Fruit fly (Drosophila melanogaster) whole organism, embryonic: ENCODE data around the gene Gale.

Experiments
- Ada2b ChIP-seq: fragments of 200-800 bp; sonication (Bioruptor generic); IDR thresholded peaks from 2 replicates; pipeline ENCODE4 v1.3.6; 2022; ENCODE audit warnings: missing biosample characterization, missing genetic modification characterization
- Atf-2 ChIP-seq: fragments of 200-800 bp; sonication (Bioruptor generic); optimal IDR thresholded peaks from 2 replicates; lab custom pipeline; 2016; ENCODE audit warnings: missing biosample characterization, missing genetic modification characterization
- Bdp1 ChIP-seq: fragments of 200-800 bp; sonication (Bioruptor generic); optimal IDR thresholded peaks from 3 replicates; lab custom pipeline; 2016; ENCODE audit warnings: missing biosample characterization, missing genetic modification characterization
- CG1024 ChIP-seq: fragments of 200-800 bp; sonication (Bioruptor generic); IDR thresholded peaks from 2 replicates; pipeline ENCODE4 v1.3.6; 2022; ENCODE audit warnings: missing biosample characterization, missing genetic modification characterization
- CG10565 ChIP-seq: fragments of 200-800 bp; sonication (Bioruptor generic); optimal IDR thresholded peaks from 3 replicates; lab custom pipeline; 2016; ENCODE audit warnings: missing biosample characterization, mild to moderate bottlenecking, missing genetic modification characterization
- CG11695 ChIP-seq: fragments of 200-800 bp; sonication (Bioruptor generic); IDR thresholded peaks from 3 replicates; pipeline ENCODE4 v1.3.6; 2022; ENCODE audit warnings: missing biosample characterization, missing genetic modification characterization
- CG12219 ChIP-seq: fragments of 200-800 bp; sonication (Bioruptor generic); optimal IDR thresholded peaks from 3 replicates; lab custom pipeline; 2018; ENCODE audit warnings: missing biosample characterization, mild to moderate bottlenecking, missing genetic modification characterization
- CG12299 ChIP-seq: fragments of 200-800 bp; sonication (Bioruptor generic); optimal IDR thresholded peaks from 2 replicates; lab custom pipeline; 2018; ENCODE audit warnings: missing biosample characterization, mild to moderate bottlenecking, missing genetic modification characterization
- CG13296 ChIP-seq: fragments of 200-800 bp; sonication (Bioruptor generic); optimal IDR thresholded peaks from 3 replicates; lab custom pipeline; 2018; ENCODE audit warnings: missing biosample characterization, mild to moderate bottlenecking, missing genetic modification characterization
- CG15011 ChIP-seq: fragments of 200-800 bp; sonication (Bioruptor generic); optimal IDR thresholded peaks from 3 replicates; lab custom pipeline; 2018; ENCODE audit warnings: missing biosample characterization, mild to moderate bottlenecking, missing genetic modification characterization
- CG17802 ChIP-seq: fragments of 200-800 bp; sonication (Bioruptor generic); optimal IDR thresholded peaks from 2 replicates; lab custom pipeline; 2018; ENCODE audit warnings: missing biosample characterization, mild to moderate bottlenecking, missing genetic modification characterization, moderate library complexity
- CG1832 ChIP-seq: fragments of 200-800 bp; sonication (Bioruptor generic); optimal IDR thresholded peaks from 2 replicates; lab custom pipeline; 2017; ENCODE audit warnings: missing biosample characterization, mild to moderate bottlenecking, missing genetic modification characterization, inconsistent platforms
- CG2116 ChIP-seq: fragments of 200-800 bp; sonication (Bioruptor generic); optimal IDR thresholded peaks from 3 replicates; lab custom pipeline; 2018; ENCODE audit warnings: missing biosample characterization, mild to moderate bottlenecking, missing genetic modification characterization
- CG30020 ChIP-seq: fragments of 200-800 bp; optimal IDR thresholded peaks from 2 replicates; lab custom pipeline; 2019; ENCODE audit warnings: missing biosample characterization, mild to moderate bottlenecking, missing genetic modification characterization, moderate library complexity
- CG4282 ChIP-seq: fragments of 200-800 bp; sonication (Bioruptor generic); optimal IDR thresholded peaks from 2 replicates; lab custom pipeline; 2016; ENCODE audit warnings: missing biosample characterization, missing genetic modification characterization
- CG4617 ChIP-seq: fragments of 200-800 bp; sonication (Bioruptor generic); optimal IDR thresholded peaks from 3 replicates; lab custom pipeline; 2016; ENCODE audit warnings: missing biosample characterization, missing genetic modification characterization, borderline replicate concordance
- CG7357 ChIP-seq: fragments of 200-800 bp; sonication (Bioruptor generic); IDR thresholded peaks from 3 replicates; pipeline ENCODE4 v1.3.6; 2022; ENCODE audit warnings: missing biosample characterization, missing genetic modification characterization
- CG7928 ChIP-seq: fragments of 200-800 bp; sonication (Bioruptor generic); optimal IDR thresholded peaks from 2 replicates; lab custom pipeline; 2017; ENCODE audit warnings: missing biosample characterization, mild to moderate bottlenecking, missing genetic modification characterization
- CG8924 ChIP-seq: fragments of 200-800 bp; optimal IDR thresholded peaks from 3 replicates; lab custom pipeline; 2019; ENCODE audit warnings: missing biosample characterization, mild to moderate bottlenecking, missing genetic modification characterization, moderate library complexity
- CTCF ChIP-seq: fragments of 200-800 bp; sonication (Bioruptor generic); optimal IDR thresholded peaks from 2 replicates; lab custom pipeline; 2017; ENCODE audit warnings: missing biosample characterization, mild to moderate bottlenecking, missing genetic modification characterization, moderate library complexity
- D19A ChIP-seq: fragments of 200-800 bp; optimal IDR thresholded peaks from 3 replicates; lab custom pipeline; 2019; ENCODE audit warnings: missing biosample characterization, mild to moderate bottlenecking, missing genetic modification characterization, moderate library complexity
- HLH3B ChIP-seq: fragments of 200-800 bp; sonication (Bioruptor generic); IDR thresholded peaks from 2 replicates; pipeline ENCODE4 v1.3.6; 2022; ENCODE audit warnings: missing biosample characterization, missing genetic modification characterization
- Hey ChIP-seq: fragments of 200-800 bp; sonication (Bioruptor generic); optimal IDR thresholded peaks from 3 replicates; lab custom pipeline; 2018; ENCODE audit warnings: missing biosample characterization, mild to moderate bottlenecking, missing genetic modification characterization
- Hr51 ChIP-seq, 2 experiments: fragments of 200-800 bp; sonication (Bioruptor generic); optimal IDR thresholded peaks; 2 replicates in 1 of 2; 3 replicates in 1 of 2; lab custom pipeline; 2016 to 2018; ENCODE audit warnings: missing biosample characterization in 2 of 2, missing genetic modification characterization in 2 of 2, mild to moderate bottlenecking in 1 of 2, moderate library complexity in 1 of 2
- Lim3 ChIP-seq: fragments of 200-800 bp; sonication (Bioruptor generic); IDR thresholded peaks from 2 replicates; pipeline ENCODE4 v1.3.6; 2022; ENCODE audit warnings: missing biosample characterization, missing genetic modification characterization
- Meics ChIP-seq: fragments of 200-800 bp; sonication (Bioruptor generic); optimal IDR thresholded peaks from 2 replicates; lab custom pipeline; 2017; ENCODE audit warnings: missing biosample characterization, mild to moderate bottlenecking, missing genetic modification characterization
- NC2α ChIP-seq: fragments of 200-800 bp; sonication (Bioruptor generic); optimal IDR thresholded peaks from 2 replicates; lab custom pipeline; 2016; ENCODE audit warnings: missing biosample characterization, missing genetic modification characterization
- Nf-YC ChIP-seq: fragments of 200-800 bp; optimal IDR thresholded peaks from 3 replicates; lab custom pipeline; 2019; ENCODE audit warnings: missing biosample characterization, mild to moderate bottlenecking, missing genetic modification characterization, moderate library complexity
- Opbp ChIP-seq: fragments of 200-800 bp; sonication (Bioruptor generic); IDR thresholded peaks from 3 replicates; pipeline ENCODE4 v1.3.6; 2022; ENCODE audit warnings: missing biosample characterization, missing genetic modification characterization; ENCODE audit not compliant: partially characterized antibody
- Spps ChIP-seq: fragments of 200-800 bp; sonication (Bioruptor generic); optimal IDR thresholded peaks from 2 replicates; lab custom pipeline; 2018; ENCODE audit warnings: missing biosample characterization, mild to moderate bottlenecking, missing genetic modification characterization
- TFAM ChIP-seq: fragments of 200-800 bp; sonication (Bioruptor generic); optimal IDR thresholded peaks from 2 replicates; lab custom pipeline; 2017; ENCODE audit warnings: missing biosample characterization, missing genetic modification characterization, inconsistent platforms
- disco-r ChIP-seq: fragments of 200-800 bp; sonication (Bioruptor generic); optimal IDR thresholded peaks from 2 replicates; lab custom pipeline; 2016; ENCODE audit warnings: missing biosample characterization, missing genetic modification characterization
- en ChIP-seq: fragments of 200-800 bp; sonication (Bioruptor generic); optimal IDR thresholded peaks from 2 replicates; lab custom pipeline; 2016; ENCODE audit warnings: missing biosample characterization, missing genetic modification characterization
- fd3F ChIP-seq: fragments of 200-800 bp; sonication (Bioruptor generic); optimal IDR thresholded peaks from 2 replicates; lab custom pipeline; 2018; ENCODE audit warnings: missing biosample characterization, mild to moderate bottlenecking, missing genetic modification characterization, moderate library complexity
- fru ChIP-seq: fragments of >200 bp; optimal IDR thresholded peaks from 2 replicates; lab custom pipeline; 2017
- grau ChIP-seq: fragments of 200-800 bp; optimal IDR thresholded peaks from 3 replicates; lab custom pipeline; 2019; ENCODE audit warnings: missing biosample characterization, mild to moderate bottlenecking, missing genetic modification characterization, moderate library complexity
- gt ChIP-seq: fragments of 200-800 bp; sonication (Bioruptor generic); IDR thresholded peaks from 2 replicates; pipeline ENCODE4 v1.3.6; 2022; ENCODE audit warnings: missing biosample characterization, missing genetic modification characterization
- jumu ChIP-seq: fragments of 200-800 bp; sonication (Bioruptor generic); optimal IDR thresholded peaks from 3 replicates; lab custom pipeline; 2016; ENCODE audit warnings: missing biosample characterization, missing genetic modification characterization
- lbe ChIP-seq: fragments of 200-800 bp; sonication (Bioruptor generic); optimal IDR thresholded peaks from 2 replicates; lab custom pipeline; 2016; ENCODE audit warnings: missing biosample characterization, mild to moderate bottlenecking, missing genetic modification characterization
- p53 ChIP-seq: fragments of 200-800 bp; sonication (Bioruptor generic); optimal IDR thresholded peaks from 2 replicates; lab custom pipeline; 2016; ENCODE audit warnings: missing biosample characterization, missing genetic modification characterization
- rib ChIP-seq: fragments of 200-800 bp; sonication (Bioruptor generic); IDR thresholded peaks from 2 replicates; pipeline ENCODE4 v1.3.6; 2022; ENCODE audit warnings: missing biosample characterization, missing genetic modification characterization
- slp2 ChIP-seq: fragments of 200-800 bp; sonication (Bioruptor generic); optimal IDR thresholded peaks from 2 replicates; lab custom pipeline; 2016; ENCODE audit warnings: missing biosample characterization, missing genetic modification characterization
- sob ChIP-seq: fragments of 200-800 bp; sonication (Bioruptor generic); IDR thresholded peaks from 2 replicates; pipeline ENCODE4 v1.3.6; 2022; ENCODE audit warnings: missing biosample characterization, missing genetic modification characterization
- sug ChIP-seq: fragments of 200-800 bp; optimal IDR thresholded peaks from 2 replicates; lab custom pipeline; 2019; ENCODE audit warnings: missing biosample characterization, mild to moderate bottlenecking, missing genetic modification characterization, moderate library complexity
- tna ChIP-seq: fragments of 200-800 bp; sonication (Bioruptor generic); IDR thresholded peaks from 2 replicates; pipeline ENCODE4 v1.3.6; 2022; ENCODE audit warnings: missing biosample characterization, missing genetic modification characterization; ENCODE audit not compliant: partially characterized antibody
- ttk ChIP-seq: fragments of 200-800 bp; sonication (Bioruptor generic); IDR thresholded peaks from 2 replicates; pipeline ENCODE4 v2.1.2; 2022; ENCODE audit warnings: missing biosample characterization, missing genetic modification characterization
- tup ChIP-seq: fragments of 200-800 bp; sonication (Bioruptor generic); optimal IDR thresholded peaks from 2 replicates; lab custom pipeline; 2016; ENCODE audit warnings: missing biosample characterization, mild to moderate bottlenecking, missing genetic modification characterization, moderate library complexity
- usp ChIP-seq: fragments of >200 bp; optimal IDR thresholded peaks from 2 replicates; lab custom pipeline; 2017; ENCODE audit warnings: missing biosample characterization, missing genetic modification characterization
- z ChIP-seq: fragments of 200-800 bp; sonication (Bioruptor generic); IDR thresholded peaks from 3 replicates; pipeline ENCODE4 v1.3.6; 2022; ENCODE audit warnings: missing biosample characterization, missing genetic modification characterization
- zen2 ChIP-seq: fragments of 200-800 bp; sonication (Bioruptor generic); IDR thresholded peaks from 3 replicates; pipeline ENCODE4 v1.3.6; 2022; ENCODE audit warnings: missing biosample characterization, missing genetic modification characterization; ENCODE audit not compliant: partially characterized antibody

Gale gene

DNA sequence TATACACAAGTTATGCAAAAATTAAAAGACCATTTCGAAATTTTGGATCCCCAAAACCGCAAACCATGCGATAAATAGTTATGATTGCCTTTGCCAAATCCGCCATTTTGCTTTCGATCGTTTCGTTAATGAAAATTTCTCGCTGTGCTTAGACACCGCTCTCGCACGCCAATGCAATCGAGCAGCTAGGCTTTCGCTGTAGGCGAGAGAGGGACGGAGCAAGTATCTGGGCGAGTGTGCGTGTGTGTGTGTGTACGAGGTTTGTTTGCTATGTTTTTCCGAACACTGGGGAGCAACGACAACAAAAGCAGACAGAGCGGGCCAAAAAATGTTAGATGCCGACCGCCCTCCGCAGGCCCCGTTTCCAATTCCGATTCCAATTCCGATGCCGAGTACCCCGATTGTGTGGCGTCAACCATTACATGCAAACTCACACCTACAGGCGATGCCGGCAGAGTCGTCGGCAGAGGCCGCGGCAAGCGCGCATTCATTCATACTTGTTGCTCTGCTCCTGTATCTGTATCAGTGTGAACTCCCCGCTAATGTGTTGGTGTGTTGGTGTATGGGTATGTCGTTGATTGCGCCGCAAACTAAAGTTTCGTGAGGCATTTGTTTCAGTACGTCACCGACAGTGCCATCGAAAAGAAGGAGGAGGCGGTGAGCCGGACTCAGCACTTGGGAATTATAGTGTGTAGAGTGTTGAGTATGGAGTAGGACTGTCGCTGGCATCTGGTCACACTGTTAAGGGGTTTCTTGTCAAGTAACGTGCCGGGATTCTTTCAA is 20.3 kb upstream of the Gale start (continued):
- no peak for TF ChIP-seq CG4617
- TF ChIP-seq rib (GFP tag; lab: Robert Waterston, UW): peak; percentile 82; the same call in 1 of the 2 replicates
- TF ChIP-seq Bdp1 (GFP tag; lab: Kevin White, UChicago): peak; percentile 31
- peak; percentile 39; the same call in 1 of the 2 replicates for TF ChIP-seq ttk (GFP tag; lab: Robert Waterston, UW)
- no peak for TF ChIP-seq CTCF (GFP tag; lab: Kevin White, UChicago)
- TF ChIP-seq CG1024 (GFP tag; lab: Robert Waterston, UW): no peak
- TF ChIP-seq Opbp: peak; percentile 14; the same call in 1 of the 3 replicates
- TF ChIP-seq CG7357 (GFP tag; lab: Robert Waterston, UW): peak; percentile 61; the same call in 2 of the 3 replicates
- peak; percentile 41; the same call in 1 of the 2 replicates for TF ChIP-seq HLH3B
- TF ChIP-seq NC2α (GFP tag; lab: Kevin White, UChicago): no peak
- peak; percentile 54 for TF ChIP-seq D19A (tag; lab: Kevin White, UChicago)
- TF ChIP-seq TFAM (GFP tag; lab: Kevin White, UChicago): no peak
- peak; percentile 6 for TF ChIP-seq CG12219 (GFP tag; lab: Kevin White, UChicago)
- no peak for TF ChIP-seq CG4282 (GFP tag; lab: Kevin White, UChicago)
- peak; percentile 36 for TF ChIP-seq jumu (GFP tag; lab: Kevin White, UChicago)
- TF ChIP-seq CG11695 (GFP tag; lab: Robert Waterston, UW): no peak
- TF ChIP-seq usp (GFP tag; lab: Kevin White, UChicago): no peak
- TF ChIP-seq disco-r (GFP tag; lab: Kevin White, UChicago): no peak
- TF ChIP-seq z (GFP tag; lab: Robert Waterston, UW): no peak
- no peak for TF ChIP-seq Spps (tag; lab: Kevin White, UChicago)
- no peak for TF ChIP-seq en
- TF ChIP-seq CG7928 (GFP tag; lab: Kevin White, UChicago): no peak
- TF ChIP-seq CG12299 (tag; lab: Kevin White, UChicago): peak; percentile 51
- no peak for TF ChIP-seq p53 (GFP tag; lab: Kevin White, UChicago)
- TF ChIP-seq Hey: peak; percentile 24
- no peak for TF ChIP-seq CG30020
- TF ChIP-seq CG15011: no peak
- no peak for TF ChIP-seq Lim3
- no peak for TF ChIP-seq tup (GFP tag; lab: Kevin White, UChicago)
- TF ChIP-seq Nf-YC (tag; lab: Kevin White, UChicago): peak; percentile 77
- peak; percentile 5 for TF ChIP-seq lbe (GFP tag; lab: Kevin White, UChicago)
- peak; percentile 6 for TF ChIP-seq Meics (GFP tag; lab: Kevin White, UChicago)
- TF ChIP-seq sob: peak; percentile 26
- 0 out of 2 replicates have a peak, but pooled peaks have one; percentile 39 for TF ChIP-seq tna (GFP tag; lab: Robert Waterston, UW)
- TF ChIP-seq CG1832 (GFP tag; lab: Kevin White, UChicago): peak; percentile 74
- no peak for TF ChIP-seq fd3F
- TF ChIP-seq fru: no peak
- peak; percentile 61 for TF ChIP-seq slp2
- TF ChIP-seq CG8924 (tag; lab: Kevin White, UChicago): peak; percentile 69
- peak in 1 of 2 experiments; percentile 9 for TF ChIP-seq Hr51 (GFP tag; optimal IDR thresholded peaks at IDR 0.05; lab: Kevin White, UChicago)
- TF ChIP-seq Atf-2: no peak
- peak; percentile 94 for TF ChIP-seq sug (tag; lab: Kevin White, UChicago)
- no peak for TF ChIP-seq CG10565 (GFP tag; lab: Kevin White, UChicago)
- TF ChIP-seq zen2 (GFP tag; lab: Robert Waterston, UW): peak; percentile 78; the same call in 2 of the 3 replicates
- peak; percentile 40; the same call in 1 of the 2 replicates for TF ChIP-seq Ada2b (GFP tag; lab: Robert Waterston, UW)
- no peak for TF ChIP-seq gt (GFP tag; lab: Robert Waterston, UW)
- no peak for TF ChIP-seq CG13296 (GFP tag; lab: Kevin White, UChicago)
- peak; percentile 31 for TF ChIP-seq grau (tag; lab: Kevin White, UChicago)
- no peak for TF ChIP-seq CG17802 (tag; lab: Kevin White, UChicago)
- TF ChIP-seq CG2116: peak; percentile 18
